Fruit fly (Drosophila melanogaster) whole organism: ENCODE data around the gene Dyro.

Experiments used
- CG8478 ChIP-seq: fragments of >200 bp; optimal IDR thresholded peaks from 2 replicates; lab custom pipeline; 2018; ENCODE audit warnings: inconsistent platforms
- pan ChIP-seq: fragments of >200 bp; optimal IDR thresholded peaks from 2 replicates; lab custom pipeline; 2017

- no peak for TF ChIP-seq pan (lab: Kevin White, UChicago)
- no peak for TF ChIP-seq CG8478 (lab: Kevin White, UChicago)
These were observed 4.9 kb downstream of the Dyro start for dm6 chr3L:11290796-11291195.
